Fruit fly (Drosophila melanogaster): Measurements from ENCODE around the gene rdgB.
A peak's percentile ranks its signal among the peaks of the same experiment; 100 is the strongest.

Gene rdgB

dm6 chrX:13781739-13782502, 19.4 kb downstream of the rdgB start, which contains the start of the genes CtsB and amrt (continued):
- TF ChIP-seq CG6683 (GFP tag; optimal IDR thresholded peaks at IDR 0.05) = no peak
- TF ChIP-seq Pdp1 (GFP tag; optimal IDR thresholded peaks at IDR 0.05) = peak; percentile 57 to 61
- TF ChIP-seq CG8290 (GFP tag; optimal IDR thresholded peaks at IDR 0.05) = peak; percentile 57
- TF ChIP-seq CG8290 (tag; optimal IDR thresholded peaks at IDR 0.05) = peak in 1 of 2 experiments; percentile 19
- TF ChIP-seq exex (tag; optimal IDR thresholded peaks at IDR 0.05) = peak; percentile 22
- no peak for TF ChIP-seq CG6765 (GFP tag; optimal IDR thresholded peaks at IDR 0.05)
- peak; percentile 0 for TF ChIP-seq Bdp1 (GFP tag; optimal IDR thresholded peaks at IDR 0.05)
- TF ChIP-seq CG15073 (GFP tag; optimal IDR thresholded peaks at IDR 0.05) = no peak
- peak; percentile 52 for TF ChIP-seq Nf-YC (tag; optimal IDR thresholded peaks at IDR 0.05)
- peak; percentile 84 for TF ChIP-seq CG13287 (GFP tag; IDR thresholded peaks at IDR 0.05; ENCODE audit: partially characterized antibody)
- TF ChIP-seq CG10267 (tag; optimal IDR thresholded peaks at IDR 0.05) = peak; percentile 26
- TF ChIP-seq slbo (GFP tag; IDR thresholded peaks at IDR 0.05) = peak; percentile 68
- no peak for TF ChIP-seq sim (GFP tag; IDR thresholded peaks at IDR 0.05)
- peak; percentile 37 for TF ChIP-seq her (GFP tag; optimal IDR thresholded peaks at IDR 0.05)
- TF ChIP-seq CG1647 (GFP tag; optimal IDR thresholded peaks at IDR 0.05) = peak; percentile 20
- TF ChIP-seq sd (tag; optimal IDR thresholded peaks at IDR 0.05) = no peak
- TF ChIP-seq inv (GFP tag; IDR thresholded peaks at IDR 0.05; ENCODE audit: partially characterized antibody) = peak; percentile 82
- no peak for TF ChIP-seq CG11695 (GFP tag; IDR thresholded peaks at IDR 0.05)
- TF ChIP-seq Ssrp (tag; optimal IDR thresholded peaks at IDR 0.05) = peak; percentile 10
- no peak for TF ChIP-seq MTF-1 (GFP tag; optimal IDR thresholded peaks at IDR 0.05; ENCODE audit: borderline replicate concordance)
- TF ChIP-seq CG5180 (GFP tag; optimal IDR thresholded peaks at IDR 0.05) = no peak
- no peak for TF ChIP-seq CG1832 (GFP tag; optimal IDR thresholded peaks at IDR 0.05)
- no peak for TF ChIP-seq dan (GFP tag; IDR thresholded peaks at IDR 0.05)
- no peak for TF ChIP-seq mirr (GFP tag; optimal IDR thresholded peaks at IDR 0.05)
- peak; percentile 71; the same call in 1 of the 2 replicates for TF ChIP-seq Rfx (GFP tag; IDR thresholded peaks at IDR 0.05)
- TF ChIP-seq CG32767 (GFP tag; IDR thresholded peaks at IDR 0.05) = no peak
- TF ChIP-seq Doc3 (GFP tag; IDR thresholded peaks at IDR 0.05; ENCODE audit: partially characterized antibody) = peak; percentile 56; the same call in 1 of the 3 replicates
- TF ChIP-seq CG3065 (GFP tag; optimal IDR thresholded peaks at IDR 0.05) = no peak
- no peak for TF ChIP-seq Ravus (GFP tag; IDR thresholded peaks at IDR 0.05)
- TF ChIP-seq Hr51 (GFP tag; optimal IDR thresholded peaks at IDR 0.05) = peak in 1 of 2 experiments; percentile 26
- TF ChIP-seq Sin3A (optimal IDR thresholded peaks at IDR 0.05) = peak; percentile 98
- peak; percentile 46 for TF ChIP-seq CG9797 (GFP tag; optimal IDR thresholded peaks at IDR 0.05)
- TF ChIP-seq slp2 (GFP tag; optimal IDR thresholded peaks at IDR 0.05) = peak; percentile 16
- TF ChIP-seq grn (GFP tag; optimal IDR thresholded peaks at IDR 0.05) = peak; percentile 46
- TF ChIP-seq CG32532 (GFP tag; IDR thresholded peaks at IDR 0.05) = peak; percentile 42; the same call in 1 of the 2 replicates
- peak; percentile 34 for TF ChIP-seq CG1602 (GFP tag; optimal IDR thresholded peaks at IDR 0.05)
- TF ChIP-seq tna (GFP tag; IDR thresholded peaks at IDR 0.05; ENCODE audit: partially characterized antibody) = no peak; the same call in 1 of the 2 replicates
- TF ChIP-seq bbx (GFP tag; IDR thresholded peaks at IDR 0.05; ENCODE audit: partially characterized antibody) = peak; percentile 72
- peak in 1 of 2 experiments; percentile 25 for TF ChIP-seq Trl (optimal IDR thresholded peaks at IDR 0.05)
- peak; percentile 65 for TF ChIP-seq Trl (GFP tag; optimal IDR thresholded peaks at IDR 0.05)
- TF ChIP-seq CG12155 (GFP tag; optimal IDR thresholded peaks at IDR 0.05) = peak; percentile 32
- no peak for TF ChIP-seq CG4360 (GFP tag; IDR thresholded peaks at IDR 0.05)
- TF ChIP-seq CG2202 (tag; optimal IDR thresholded peaks at IDR 0.05) = no peak
- peak; percentile 55 for TF ChIP-seq CG4617 (GFP tag; optimal IDR thresholded peaks at IDR 0.05; ENCODE audit: borderline replicate concordance)
- TF ChIP-seq Camta (GFP tag; optimal IDR thresholded peaks at IDR 0.05) = peak; percentile 51
- peak; percentile 94 for TF ChIP-seq row (GFP tag; IDR thresholded peaks at IDR 0.05)
- TF ChIP-seq fd96Cb (tag; optimal IDR thresholded peaks at IDR 0.05) = no peak
- TF ChIP-seq CG8765 (GFP tag; IDR thresholded peaks at IDR 0.05) = no peak
- peak; percentile 44 for TF ChIP-seq Chrac-16 (GFP tag; optimal IDR thresholded peaks at IDR 0.05)
